Fruit fly (Drosophila melanogaster): ENCODE measurements around the gene Rac2.

dm6 chr3L:7390004-7390403, 45.0 kb downstream of the Rac2 start:
- TF ChIP-seq psq (optimal IDR thresholded peaks at IDR 0.05) (no peak), h (optimal IDR thresholded peaks at IDR 0.05) (no peak), Myc (optimal IDR thresholded peaks at IDR 0.05) (no peak), insv (optimal IDR thresholded peaks at IDR 0.05) (no peak), ttk (optimal IDR thresholded peaks at IDR 0.05) (no peak), Sin3A (optimal IDR thresholded peaks at IDR 0.05) (no peak)

Data from Kc167 (cell line).